Worm (Caenorhabditis elegans) whole organism, L3 larva: ENCODE data around the gene T09B9.4.

Experiments
- ama-1 ChIP-seq: fragments of 150-350 bp; optimal IDR thresholded peaks from 2 replicates; lab custom pipeline; 2018
- ceh-82 ChIP-seq: fragments of 150-350 bp; optimal IDR thresholded peaks from 2 replicates; lab custom pipeline; 2014; ENCODE audit warnings: missing biosample characterization, missing genetic modification characterization
- egl-27 ChIP-seq: sonication (generic microtip); optimal IDR thresholded peaks from 4 replicates; lab custom pipeline; 2017; ENCODE audit warnings: missing biosample characterization, missing genetic modification reagents, missing genetic modification characterization
- nhr-11 ChIP-seq: fragments of 150-350 bp; optimal IDR thresholded peaks from 2 replicates; lab custom pipeline; 2014; ENCODE audit warnings: missing biosample characterization, missing genetic modification characterization
- nhr-12 ChIP-seq: fragments of 150-350 bp; optimal IDR thresholded peaks from 2 replicates; lab custom pipeline; 2014; ENCODE audit warnings: missing biosample characterization, missing genetic modification characterization
- nhr-237 ChIP-seq: fragments of 150-350 bp; optimal IDR thresholded peaks from 2 replicates; lab custom pipeline; 2014; ENCODE audit warnings: missing biosample characterization, missing genetic modification characterization
- nhr-43 ChIP-seq: sonication (generic microtip); optimal IDR thresholded peaks from 2 replicates; lab custom pipeline; 2016; ENCODE audit warnings: mild to moderate bottlenecking, missing genetic modification characterization, missing compliant biosample characterization; ENCODE audit not compliant: poor library complexity, severe bottlenecking
- unc-62 ChIP-seq: fragments of 150-350 bp; sonication (generic microtip); optimal IDR thresholded peaks from 4 replicates; lab custom pipeline; 2014; ENCODE audit warnings: missing biosample characterization, missing genetic modification reagents, missing genetic modification characterization

ce11 chrX:9795579-9795978 lies 21.4 kb upstream of the T09B9.4 start:
- TF ChIP-seq ama-1 (lab: Kevin White, UChicago) (no peak), egl-27 (tag; lab: Kevin White, UChicago) (no peak), unc-62 (GFP tag; lab: Kevin White, UChicago) (no peak), ceh-82 (tag; lab: Kevin White, UChicago) (no peak), nhr-11 (no peak), nhr-43 (no peak), nhr-237 (tag; lab: Kevin White, UChicago) (no peak), nhr-12 (tag; lab: Kevin White, UChicago) (no peak)
